Worm (Caenorhabditis elegans) whole organism, late embryonic: Measurements from ENCODE around the gene C42D4.19.

Experiments
- ama-1 ChIP-seq: fragments of 150-350 bp; optimal IDR thresholded peaks from 2 replicates; lab custom pipeline; 2014
- ets-4 ChIP-seq: sonication (generic microtip); optimal IDR thresholded peaks from 2 replicates; lab custom pipeline; 2016; ENCODE audit warnings: missing genetic modification characterization, missing compliant biosample characterization
- nhr-232 ChIP-seq: sonication (generic microtip); optimal IDR thresholded peaks from 2 replicates; lab custom pipeline; 2016; ENCODE audit warnings: missing genetic modification characterization, missing compliant biosample characterization

- no peak for TF ChIP-seq nhr-232
- TF ChIP-seq ets-4 (tag; lab: Kevin White, UChicago), result no peak
- no peak for TF ChIP-seq ama-1 (lab: Kevin White, UChicago)
Measured at ce11 chrIV:7188030-7188429, 12.6 kb downstream of the C42D4.19 start, which contains the start of gene C42D4.13.
